Fruit fly (Drosophila melanogaster) S2 (cell line): ENCODE data around the gene CG43083.

Experiments
- CG8478 ChIP-seq: fragments of >200 bp; optimal IDR thresholded peaks from 2 replicates; lab custom pipeline; 2018
- CTCF ChIP-seq, 2 experiments: fragments of >200 bp; optimal IDR thresholded peaks; 2 replicates each; lab custom pipeline; 2018

dm6 chr3L:15649561-15649960 is 1.2 kb downstream of the CG43083 start, which contains the start of the genes Eig71Ea and Eig71Eb:
- TF ChIP-seq CTCF (optimal IDR thresholded peaks at IDR 0.05; lab: Kevin White, UChicago) (no peak), CG8478 (lab: Kevin White, UChicago) (no peak)
